Worm (Caenorhabditis elegans) whole organism, late embryonic: ENCODE measurements around the gene dgat-2.
A peak's percentile ranks its signal among the peaks of the same experiment; 100 is the strongest.

Experiments used
- C38D4.7 ChIP-seq: fragments of 200-800 bp; sonication (Bioruptor generic); optimal IDR thresholded peaks from 2 replicates; lab custom pipeline; 2018; ENCODE audit warnings: mild to moderate bottlenecking, missing genetic modification characterization, moderate library complexity, missing compliant biosample characterization
- T23F11.4 ChIP-seq: fragments of 200-800 bp; sonication (Bioruptor generic); optimal IDR thresholded peaks from 2 replicates; lab custom pipeline; 2018; ENCODE audit warnings: mild to moderate bottlenecking, missing genetic modification characterization, missing compliant biosample characterization
- ahr-1 ChIP-seq: sonication (generic microtip); optimal IDR thresholded peaks from 2 replicates; lab custom pipeline; 2016; ENCODE audit warnings: missing genetic modification characterization, missing compliant biosample characterization
- ama-1 ChIP-seq: fragments of 150-350 bp; optimal IDR thresholded peaks from 2 replicates; lab custom pipeline; 2014
- ceh-18 ChIP-seq: sonication (generic microtip); optimal IDR thresholded peaks from 2 replicates; lab custom pipeline; 2016; ENCODE audit warnings: missing genetic modification characterization, missing compliant biosample characterization
- ceh-19 ChIP-seq: fragments of 200-800 bp; sonication (Bioruptor generic); optimal IDR thresholded peaks from 2 replicates; lab custom pipeline; 2018; ENCODE audit warnings: mild to moderate bottlenecking, missing genetic modification characterization, missing compliant biosample characterization
- ceh-24 ChIP-seq: sonication (generic microtip); optimal IDR thresholded peaks from 2 replicates; lab custom pipeline; 2016; ENCODE audit warnings: mild to moderate bottlenecking, missing genetic modification characterization, missing compliant biosample characterization
- ceh-30 ChIP-seq: fragments of 150-350 bp; optimal IDR thresholded peaks from 2 replicates; lab custom pipeline; 2014; ENCODE audit warnings: missing biosample characterization, missing genetic modification characterization
- ceh-45 ChIP-seq: fragments of 200-800 bp; sonication (Bioruptor generic); IDR thresholded peaks from 2 replicates; pipeline ENCODE4 v1.3.6; 2022; ENCODE audit warnings: missing genetic modification reagents, missing genetic modification characterization, missing compliant biosample characterization
- ceh-6 ChIP-seq: fragments of 200-800 bp; sonication (Bioruptor generic); optimal IDR thresholded peaks from 2 replicates; lab custom pipeline; 2018; ENCODE audit warnings: mild to moderate bottlenecking, missing genetic modification characterization, missing compliant biosample characterization
- che-1 ChIP-seq: sonication (generic microtip); optimal IDR thresholded peaks from 2 replicates; lab custom pipeline; 2016; ENCODE audit warnings: mild to moderate bottlenecking, missing genetic modification characterization, missing compliant biosample characterization
- dve-1 ChIP-seq: sonication (generic microtip); optimal IDR thresholded peaks from 2 replicates; lab custom pipeline; 2017; ENCODE audit warnings: antibody characterized with exemption, mild to moderate bottlenecking, missing genetic modification characterization, missing compliant biosample characterization
- elt-2 ChIP-seq: sonication (generic microtip); optimal IDR thresholded peaks from 2 replicates; lab custom pipeline; 2016; ENCODE audit warnings: missing genetic modification reagents, missing genetic modification characterization, missing compliant biosample characterization
- ets-4 ChIP-seq: sonication (generic microtip); optimal IDR thresholded peaks from 2 replicates; lab custom pipeline; 2016; ENCODE audit warnings: missing genetic modification characterization, missing compliant biosample characterization
- fkh-6 ChIP-seq: sonication (generic microtip); optimal IDR thresholded peaks from 2 replicates; lab custom pipeline; 2016; ENCODE audit warnings: missing genetic modification characterization, missing compliant biosample characterization
- hlh-13 ChIP-seq: fragments of 200-800 bp; sonication (Bioruptor generic); optimal IDR thresholded peaks from 2 replicates; lab custom pipeline; 2018; ENCODE audit warnings: mild to moderate bottlenecking, missing genetic modification characterization, missing compliant biosample characterization
- hlh-6 ChIP-seq: sonication (generic microtip); optimal IDR thresholded peaks from 2 replicates; lab custom pipeline; 2016; ENCODE audit warnings: missing genotype, missing genetic modification characterization, missing compliant biosample characterization
- hlh-8 ChIP-seq: sonication (generic microtip); optimal IDR thresholded peaks from 2 replicates; lab custom pipeline; 2016; ENCODE audit warnings: missing genotype, missing genetic modification characterization, missing compliant biosample characterization
- lin-11 ChIP-seq: fragments of 200-800 bp; sonication (Bioruptor generic); optimal IDR thresholded peaks from 2 replicates; lab custom pipeline; 2018; ENCODE audit warnings: mild to moderate bottlenecking, missing genetic modification characterization, missing compliant biosample characterization
- nhr-232 ChIP-seq: sonication (generic microtip); optimal IDR thresholded peaks from 2 replicates; lab custom pipeline; 2016; ENCODE audit warnings: missing genetic modification characterization, missing compliant biosample characterization
- npax-4 ChIP-seq: sonication (generic microtip); optimal IDR thresholded peaks from 2 replicates; lab custom pipeline; 2016; ENCODE audit warnings: missing genetic modification characterization, missing compliant biosample characterization
- odd-2 ChIP-seq: sonication (generic microtip); optimal IDR thresholded peaks from 2 replicates; lab custom pipeline; 2017; ENCODE audit warnings: antibody characterized with exemption, mild to moderate bottlenecking, missing genetic modification characterization, missing compliant biosample characterization
- pax-1 ChIP-seq: fragments of 150-350 bp; optimal IDR thresholded peaks from 2 replicates; lab custom pipeline; 2014; ENCODE audit warnings: missing biosample characterization, missing genetic modification characterization
- pqm-1 ChIP-seq: sonication (generic microtip); optimal IDR thresholded peaks from 2 replicates; lab custom pipeline; 2016; ENCODE audit warnings: missing genetic modification characterization, missing compliant biosample characterization
- pros-1 ChIP-seq: fragments of 150-350 bp; optimal IDR thresholded peaks from 2 replicates; lab custom pipeline; 2014; ENCODE audit warnings: missing biosample characterization, missing genetic modification reagents, missing genetic modification characterization
- rnt-1 ChIP-seq: sonication (generic microtip); optimal IDR thresholded peaks from 2 replicates; lab custom pipeline; 2016; ENCODE audit warnings: missing genetic modification characterization, missing compliant biosample characterization
- sox-2 ChIP-seq: fragments of 200-800 bp; sonication (Bioruptor generic); IDR thresholded peaks from 2 replicates; pipeline ENCODE4 v1.3.6; 2022; ENCODE audit warnings: missing genetic modification reagents, missing genetic modification characterization, missing compliant biosample characterization
- sox-4 ChIP-seq: sonication (generic microtip); optimal IDR thresholded peaks from 2 replicates; lab custom pipeline; 2017; ENCODE audit warnings: mild to moderate bottlenecking, missing genetic modification characterization, inconsistent platforms, missing compliant biosample characterization
- tbx-2 ChIP-seq: sonication (generic microtip); optimal IDR thresholded peaks from 2 replicates; lab custom pipeline; 2016; ENCODE audit warnings: missing genetic modification characterization, missing compliant biosample characterization
- tbx-7 ChIP-seq: sonication (generic microtip); optimal IDR thresholded peaks from 2 replicates; lab custom pipeline; 2016; ENCODE audit warnings: missing genotype, missing genetic modification characterization, missing compliant biosample characterization
- unc-3 ChIP-seq, 2 experiments: fragments of 200-800 bp in 1 of 2; sonication (Bioruptor generic) in 1 of 2; sonication (generic microtip) in 1 of 2; conservative IDR thresholded peaks in 1 of 2; optimal IDR thresholded peaks in 1 of 2; 2 replicates each; pipeline versions ENCODE4 v1.3.6 to Lab custom; 2016 to 2022; ENCODE audit warnings: missing compliant biosample characterization in 2 of 2, missing genetic modification characterization in 2 of 2, missing genetic modification reagents in 1 of 2
- unc-42 ChIP-seq: sonication (generic microtip); optimal IDR thresholded peaks from 2 replicates; lab custom pipeline; 2016; ENCODE audit warnings: missing genotype, missing genetic modification characterization, missing compliant biosample characterization
- zip-5 ChIP-seq: sonication (generic microtip); optimal IDR thresholded peaks from 2 replicates; lab custom pipeline; 2016; ENCODE audit warnings: missing genetic modification characterization, missing compliant biosample characterization

dgat-2 gene

ce11 chrV:17655205-17655604, 4.9 kb upstream of the dgat-2 start:
- no peak for TF ChIP-seq ceh-45 (GFP tag; lab: Robert Waterston, UW)
- TF ChIP-seq pqm-1 (tag; lab: Kevin White, UChicago): no peak
- no peak for TF ChIP-seq ceh-19 (GFP tag; lab: Kevin White, UChicago)
- TF ChIP-seq hlh-8: no peak
- no peak for TF ChIP-seq ama-1
- TF ChIP-seq sox-4 (tag; lab: Kevin White, UChicago): no peak
- TF ChIP-seq pros-1 (tag; lab: Kevin White, UChicago): no peak
- TF ChIP-seq ceh-6: no peak
- no peak for TF ChIP-seq ceh-18 (tag; lab: Kevin White, UChicago)
- no peak for TF ChIP-seq nhr-232 (tag; lab: Kevin White, UChicago)
- TF ChIP-seq ceh-30 (tag; lab: Kevin White, UChicago): no peak
- no peak for TF ChIP-seq unc-42
- no peak for TF ChIP-seq lin-11 (tag; lab: Kevin White, UChicago)
- TF ChIP-seq C38D4.7 (GFP tag; lab: Kevin White, UChicago): no peak

DNA sequence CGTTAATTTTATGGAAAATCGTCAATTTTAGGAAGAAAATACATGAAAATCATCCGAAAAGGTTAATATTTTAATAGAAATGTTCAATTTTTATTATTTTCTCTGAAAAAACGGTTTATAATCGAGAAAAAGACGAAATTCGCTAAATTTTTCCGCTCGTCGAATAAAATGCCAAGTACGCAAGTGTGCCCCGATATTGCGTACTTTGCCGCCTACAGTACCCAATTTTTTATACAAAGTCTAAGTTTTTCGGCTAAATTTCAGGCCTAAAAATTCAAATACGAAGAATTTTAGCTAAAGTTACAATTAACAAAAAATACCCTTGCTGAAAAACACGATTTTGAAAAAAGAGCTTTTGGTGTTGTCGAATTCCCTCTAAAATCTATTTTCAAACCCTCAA, 1.3 kb upstream of the dgat-2 start:
- TF ChIP-seq tbx-2 (tag; lab: Kevin White, UChicago) (no peak), dve-1 (no peak), ceh-24 (tag; lab: Kevin White, UChicago) (no peak), fkh-6 (tag; lab: Kevin White, UChicago) (no peak)

DNA sequence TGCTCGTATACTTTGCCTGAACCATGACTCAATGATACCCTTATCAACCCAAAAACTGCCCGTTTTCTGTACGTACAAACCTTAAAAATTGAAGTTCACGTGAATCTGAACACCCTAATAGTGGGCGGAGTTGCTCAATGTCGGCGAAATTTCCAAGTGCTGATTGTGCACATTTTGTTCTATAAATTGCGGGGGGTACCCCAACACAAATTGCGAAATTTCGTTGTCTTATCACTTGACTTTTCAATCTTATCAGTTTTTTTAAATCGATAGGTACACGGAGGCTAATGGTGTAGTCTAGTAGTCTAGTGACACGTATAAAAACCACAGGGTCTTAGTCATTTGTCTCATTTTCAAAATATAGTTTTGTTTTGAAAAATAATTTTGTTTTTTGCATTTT, 875 bp upstream of the dgat-2 start, which contains the start of gene fbxa-108:
TSS of gene fbxa-108 (minus strand) at position 158 of the 400 bp plus-strand sequence.
- TF ChIP-seq nhr-232 (tag; lab: Kevin White, UChicago) (no peak), elt-2 (tag; lab: Kevin White, UChicago) (peak; percentile 92)

ce11 chrV:17662260-17662659, 2.2 kb downstream of the dgat-2 start:
- TF ChIP-seq tbx-7 (tag; lab: Kevin White, UChicago) (no peak), elt-2 (tag; lab: Kevin White, UChicago) (peak; percentile 90), hlh-13 (GFP tag; lab: Kevin White, UChicago) (no peak)

DNA sequence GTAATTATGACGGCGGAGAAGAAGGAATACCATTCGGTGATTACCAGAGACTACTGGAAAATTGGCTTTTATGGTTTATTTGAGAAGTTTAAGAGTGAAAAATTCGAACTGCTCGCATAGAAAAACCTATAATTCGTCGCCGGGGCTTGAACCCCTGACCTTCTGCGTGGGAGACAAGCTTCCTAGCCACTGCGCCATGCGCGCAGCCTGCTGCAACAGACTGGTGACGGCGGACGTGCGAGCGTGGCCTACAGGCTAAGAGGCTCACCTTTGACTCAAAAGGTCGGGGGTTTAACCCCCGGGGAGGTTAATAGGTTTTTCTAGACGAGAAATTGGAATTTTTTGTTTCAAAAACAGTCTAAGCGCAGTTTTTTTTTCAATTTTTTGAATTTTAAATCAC, 4.3 kb downstream of the dgat-2 start:
- no peak for TF ChIP-seq npax-4 (tag; lab: Kevin White, UChicago)
- no peak for TF ChIP-seq pax-1 (tag; lab: Kevin White, UChicago)
- TF ChIP-seq unc-3 (GFP tag; conservative IDR thresholded peaks at IDR 0.05; lab: Robert Waterston, UW): no peak
- TF ChIP-seq unc-3 (tag; optimal IDR thresholded peaks at IDR 0.05; lab: Kevin White, UChicago): no peak
- no peak for TF ChIP-seq T23F11.4 (GFP tag; lab: Kevin White, UChicago)
- TF ChIP-seq hlh-6: no peak
- no peak for TF ChIP-seq ceh-30 (tag; lab: Kevin White, UChicago)
- TF ChIP-seq tbx-7 (tag; lab: Kevin White, UChicago): no peak
- TF ChIP-seq hlh-8: no peak
- TF ChIP-seq rnt-1 (tag; lab: Kevin White, UChicago): no peak
- no peak for TF ChIP-seq lin-11 (tag; lab: Kevin White, UChicago)
- no peak for TF ChIP-seq ceh-18 (tag; lab: Kevin White, UChicago)
- no peak for TF ChIP-seq ets-4 (tag; lab: Kevin White, UChicago)
- TF ChIP-seq sox-2 (GFP tag; lab: Robert Waterston, UW): no peak
- no peak for TF ChIP-seq ceh-19 (GFP tag; lab: Kevin White, UChicago)
- TF ChIP-seq, all 69 proteins: peak for 0

- TF ChIP-seq sox-4 (tag; lab: Kevin White, UChicago): no peak
- no peak for TF ChIP-seq ceh-24 (tag; lab: Kevin White, UChicago)
- TF ChIP-seq ceh-19 (GFP tag; lab: Kevin White, UChicago): no peak
- TF ChIP-seq che-1 (tag; lab: Kevin White, UChicago): no peak
- TF ChIP-seq ahr-1 (tag; lab: Kevin White, UChicago): no peak
- no peak for TF ChIP-seq nhr-232 (tag; lab: Kevin White, UChicago)
- no peak for TF ChIP-seq odd-2 (tag; lab: Kevin White, UChicago)
- no peak for TF ChIP-seq npax-4 (tag; lab: Kevin White, UChicago)
- no peak for TF ChIP-seq pqm-1 (tag; lab: Kevin White, UChicago)
- no peak for TF ChIP-seq zip-5
Observed at ce11 chrV:17665906-17666305, 5.8 kb downstream of the dgat-2 start, which contains the start of gene F59A1.11. Gene F59A1.11 (minus strand): TSS chrV:17666006.
